Worm (Caenorhabditis elegans) whole organism, L4 larva: ENCODE data around the gene hdl-2.

Experiments used
- lsy-2 ChIP-seq, 2 experiments: fragments of 150-350 bp in 1 of 2; sonication (generic microtip) in 1 of 2; optimal IDR thresholded peaks; 2 replicates each; lab custom pipeline; 2014 to 2017; ENCODE audit warnings: missing biosample characterization in 2 of 2, missing genetic modification characterization in 2 of 2
- nhr-25 ChIP-seq: sonication (generic microtip); optimal IDR thresholded peaks from 2 replicates; lab custom pipeline; 2017; ENCODE audit warnings: missing genetic modification characterization, mild to moderate bottlenecking, missing compliant biosample characterization, antibody characterized with exemption, moderate library complexity, borderline replicate concordance; ENCODE audit not compliant: insufficient read depth
- snpc-4 ChIP-seq: fragments of 150-350 bp; optimal IDR thresholded peaks from 2 replicates; lab custom pipeline; 2014; ENCODE audit warnings: missing biosample characterization, missing genetic modification characterization

DNA sequence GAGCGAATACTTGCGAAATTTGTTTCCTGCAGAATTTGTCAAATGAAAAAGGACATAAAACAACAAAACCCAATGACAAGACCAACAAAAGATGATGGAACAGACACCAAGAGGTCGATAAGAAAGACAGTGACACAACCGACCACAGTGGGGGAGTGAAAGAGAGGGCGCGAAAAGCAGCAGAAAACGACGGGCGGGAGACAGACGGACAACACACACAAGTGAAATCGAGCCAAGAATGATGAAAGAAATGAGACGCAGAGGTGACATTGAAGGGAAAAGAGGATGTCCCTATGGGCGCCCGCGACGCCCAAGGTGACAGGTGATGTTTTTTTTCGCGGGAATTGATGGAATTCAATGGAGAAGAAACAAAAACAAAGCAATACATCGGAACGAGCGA is 7.9 kb upstream of the hdl-2 start:
- TF ChIP-seq snpc-4 (tag; lab: Kevin White, UChicago) (no peak), lsy-2 (tag; optimal IDR thresholded peaks at IDR 0.05; lab: Kevin White, UChicago) (peak in 1 of 2 experiments; percentile 62), nhr-25 (peak; percentile 2)
